Fruit fly (Drosophila melanogaster): ENCODE measurements around the gene unk.

DNA sequence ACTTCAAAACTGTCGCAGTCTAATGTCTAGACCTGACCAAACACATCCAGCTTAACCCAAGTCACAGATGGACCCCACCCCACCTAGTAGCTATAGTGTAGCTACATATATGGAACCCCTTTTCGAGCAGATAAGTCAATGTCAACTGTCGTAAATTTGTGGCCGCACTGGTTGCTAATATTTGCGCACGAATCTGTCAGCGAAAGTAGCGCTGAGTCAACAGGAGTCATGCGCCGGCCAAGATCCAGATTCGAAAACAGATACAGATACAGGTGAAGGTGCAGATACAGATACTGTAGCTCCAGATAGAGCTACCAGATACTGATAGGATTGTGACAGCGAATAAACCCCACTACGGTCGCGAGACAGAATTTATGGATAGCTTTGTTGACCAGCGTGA lies 6.5 kb upstream of the unk start:
- TF ChIP-seq gl (tag; optimal IDR thresholded peaks at IDR 0.05) (no peak), CG12605 (GFP tag; IDR thresholded peaks at IDR 0.05) (no peak), CG13204 (GFP tag; optimal IDR thresholded peaks at IDR 0.05) (no peak), CG15710 (tag; optimal IDR thresholded peaks at IDR 0.05) (no peak)

Data from whole organism, pupa.